Fruit fly (Drosophila melanogaster) Kc167 (cell line): ENCODE data around the gene CG17744.

Source experiments
- Myc ChIP-seq: fragments of >200 bp; optimal IDR thresholded peaks from 2 replicates; lab custom pipeline; 2017; ENCODE audit warnings: missing external identifiers
- Sin3A ChIP-seq: fragments of >200 bp; optimal IDR thresholded peaks from 2 replicates; lab custom pipeline; 2018; ENCODE audit warnings: missing external identifiers
- h ChIP-seq: fragments of >200 bp; optimal IDR thresholded peaks from 3 replicates; lab custom pipeline; 2018; ENCODE audit warnings: missing external identifiers
- insv ChIP-seq: fragments of >200 bp; optimal IDR thresholded peaks from 3 replicates; lab custom pipeline; 2018; ENCODE audit warnings: missing external identifiers
- psq ChIP-seq: fragments of >200 bp; optimal IDR thresholded peaks from 2 replicates; lab custom pipeline; 2017; ENCODE audit warnings: missing external identifiers
- ttk ChIP-seq: sonication (Bioruptor generic); optimal IDR thresholded peaks from 2 replicates; lab custom pipeline; 2017; ENCODE audit warnings: missing external identifiers

CG17744 gene

dm6 chr3L:6981823-6982222, 44.8 kb downstream of the CG17744 start:
- no peak for TF ChIP-seq insv (lab: Kevin White, UChicago)
- no peak for TF ChIP-seq ttk (lab: Kevin White, UChicago)
- TF ChIP-seq h = no peak
- no peak for TF ChIP-seq Sin3A (lab: Kevin White, UChicago)
- TF ChIP-seq psq (lab: Kevin White, UChicago) = no peak
- TF ChIP-seq Myc = no peak

DNA sequence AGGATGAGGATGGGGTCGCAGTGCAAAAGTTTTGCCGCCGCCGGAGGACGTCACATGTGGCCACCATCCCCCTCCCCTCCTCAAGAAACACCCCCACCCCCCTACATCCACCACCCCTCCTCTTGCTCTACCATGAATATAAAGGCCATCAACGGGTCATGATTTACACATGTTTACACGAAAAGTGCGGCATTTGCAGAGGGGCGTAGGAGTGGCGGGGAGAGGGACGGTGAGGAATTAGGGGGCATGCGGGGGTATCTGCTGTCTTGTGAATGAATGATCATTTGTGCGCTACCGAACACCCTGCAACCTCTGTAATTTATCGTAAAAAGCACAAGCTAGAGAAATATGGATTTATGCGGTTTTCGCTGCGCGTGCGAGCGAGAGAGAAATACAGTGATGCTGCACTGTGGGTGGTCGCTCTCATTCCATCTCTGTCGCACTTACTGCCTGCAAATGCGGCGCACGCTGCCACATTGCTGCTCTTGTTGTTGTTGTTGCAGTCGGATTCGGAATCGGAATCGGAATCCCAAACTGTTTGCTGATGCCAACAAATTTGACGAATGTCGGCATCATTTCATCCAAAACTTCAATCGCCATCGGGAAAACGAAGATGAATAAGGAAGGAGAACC, 45.4 kb downstream of the CG17744 start:
- TF ChIP-seq psq (lab: Kevin White, UChicago) (no peak), Myc (no peak), ttk (lab: Kevin White, UChicago) (no peak), insv (lab: Kevin White, UChicago) (no peak), Sin3A (lab: Kevin White, UChicago) (no peak), h (no peak)

DNA sequence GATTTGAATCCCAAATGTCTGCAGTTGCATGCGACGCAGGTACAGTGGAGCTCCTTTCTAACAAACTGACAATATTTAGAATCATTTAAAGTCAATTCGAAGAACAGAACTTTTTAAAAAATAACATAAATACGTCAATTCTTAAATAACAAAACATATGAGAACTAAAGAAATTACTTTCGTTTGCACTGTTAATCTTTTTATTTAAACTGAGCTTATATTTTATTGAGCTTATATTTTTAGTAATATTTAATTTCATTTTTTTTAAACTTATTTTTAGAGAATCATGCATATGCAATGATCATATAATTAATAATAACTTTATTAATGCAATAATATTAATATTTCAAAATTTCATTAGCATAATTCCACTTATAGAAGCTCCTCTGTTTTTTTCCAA, 46.0 kb downstream of the CG17744 start:
- no peak for TF ChIP-seq Myc
- no peak for TF ChIP-seq insv (lab: Kevin White, UChicago)
- TF ChIP-seq Sin3A (lab: Kevin White, UChicago) = no peak
- TF ChIP-seq h = no peak
- TF ChIP-seq psq (lab: Kevin White, UChicago) = no peak

DNA sequence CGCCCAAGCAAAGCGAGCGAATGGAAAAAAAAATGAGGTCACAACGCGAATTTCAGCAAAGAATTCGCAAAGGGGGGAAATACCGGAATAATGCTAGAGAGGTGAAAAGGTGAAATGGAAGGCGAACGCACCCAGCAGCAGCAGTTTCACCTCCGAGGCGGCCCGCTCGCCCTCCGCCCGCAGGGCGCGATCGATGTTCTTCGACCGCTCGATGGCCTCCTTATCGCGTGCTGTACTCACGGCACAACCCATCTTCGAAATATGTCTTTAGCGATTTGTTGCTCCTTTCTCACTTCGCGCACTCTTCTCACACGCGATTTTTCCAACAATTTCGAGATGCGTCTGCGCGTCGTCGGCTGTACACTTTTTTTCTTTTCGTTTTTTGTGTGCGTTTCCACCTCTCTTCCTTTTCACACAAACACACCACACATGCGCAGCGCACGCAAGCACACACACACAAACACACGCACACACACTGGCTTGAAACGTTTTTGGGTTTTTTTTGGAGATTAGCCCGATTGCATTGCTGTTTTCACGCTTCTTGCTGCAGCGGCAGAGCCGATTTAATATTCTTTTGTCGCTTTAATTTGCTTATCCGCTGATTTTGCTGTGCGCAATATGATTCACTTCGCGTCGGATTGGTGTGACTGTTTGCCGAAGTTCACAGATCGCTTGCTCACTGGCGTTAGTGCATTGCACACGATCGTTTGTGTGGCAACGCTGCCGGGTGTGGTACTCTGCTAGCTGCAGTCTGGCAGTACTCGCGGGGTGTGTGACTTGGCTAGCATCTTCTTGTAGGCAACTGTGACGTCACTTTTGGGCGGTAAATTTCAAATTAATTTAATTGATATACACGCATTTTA, 47.0 kb downstream of the CG17744 start, which contains the start of gene Galphai:
Galphai (minus strand) TSS at position 658 of the 863 bp plus-strand sequence.
- TF ChIP-seq ttk (lab: Kevin White, UChicago) = no peak

DNA sequence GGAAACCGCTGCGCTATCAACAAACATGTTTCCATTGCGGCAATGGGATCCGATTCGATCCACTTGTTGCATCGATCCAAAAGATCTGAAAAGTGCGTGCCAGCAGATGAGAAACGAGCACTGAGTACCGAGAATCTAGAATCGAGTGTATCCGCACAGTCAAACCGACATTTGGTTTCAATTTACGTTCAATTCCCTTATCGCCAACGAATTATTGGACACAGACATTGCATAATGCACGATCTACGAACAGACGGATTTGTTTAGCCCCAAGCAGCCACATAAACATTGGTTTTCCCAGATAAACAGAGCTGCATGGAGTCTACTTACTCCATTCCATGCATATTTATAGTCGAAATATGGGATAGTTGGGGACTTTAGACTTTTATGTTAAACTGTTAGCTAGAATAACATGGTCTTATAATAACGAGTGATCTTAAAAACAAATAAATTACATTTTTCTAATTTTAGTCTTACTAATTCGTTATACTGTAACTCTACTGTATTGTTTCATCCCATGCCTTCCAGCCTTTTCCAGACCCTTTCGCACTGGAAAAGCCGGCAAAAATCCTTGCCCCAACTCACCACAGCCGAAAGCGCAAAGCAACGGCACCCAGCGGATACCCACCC, 47.7 kb downstream of the CG17744 start:
- no peak for TF ChIP-seq h
- TF ChIP-seq psq (lab: Kevin White, UChicago) = no peak
- no peak for TF ChIP-seq ttk (lab: Kevin White, UChicago)
- TF ChIP-seq Myc = no peak
- TF ChIP-seq Sin3A (lab: Kevin White, UChicago) = no peak
- TF ChIP-seq insv (lab: Kevin White, UChicago) = no peak

DNA sequence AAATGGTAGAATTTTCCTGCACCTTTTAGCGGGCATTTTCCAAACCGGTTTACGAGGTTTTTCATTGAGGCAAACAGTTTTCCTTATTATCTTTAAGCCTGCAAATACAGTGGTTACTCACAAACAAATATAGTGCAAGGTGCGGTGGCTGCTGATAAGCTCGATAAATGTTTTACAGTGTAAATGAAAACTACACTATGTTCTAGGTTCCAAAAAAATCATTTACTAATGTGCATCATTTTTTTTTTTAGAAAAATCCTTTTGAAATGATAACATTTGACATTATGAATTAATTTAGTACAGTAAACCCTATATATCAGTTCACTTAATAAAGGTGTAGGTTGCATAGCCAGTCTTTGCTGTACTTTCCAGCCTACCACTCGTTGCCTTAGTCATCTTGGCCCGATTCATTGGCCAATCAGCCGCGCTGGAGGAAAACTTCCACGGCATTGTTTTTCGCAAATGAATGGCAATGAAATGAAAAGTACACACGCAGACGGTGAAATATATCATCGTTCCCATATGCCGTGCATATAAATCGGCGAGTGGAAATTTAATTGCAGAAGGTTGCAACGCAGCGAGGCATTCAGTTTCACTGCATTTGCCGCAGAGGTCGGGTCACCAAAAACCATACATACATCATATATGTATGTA, 48.4 kb downstream of the CG17744 start:
- TF ChIP-seq psq (lab: Kevin White, UChicago) (no peak), ttk (lab: Kevin White, UChicago) (no peak), insv (lab: Kevin White, UChicago) (no peak), h (no peak), Myc (no peak), Sin3A (lab: Kevin White, UChicago) (no peak)

dm6 chr3L:6977391-6977790, 49.2 kb downstream of the CG17744 start:
- no peak for TF ChIP-seq h
- TF ChIP-seq Myc = no peak
- no peak for TF ChIP-seq Sin3A (lab: Kevin White, UChicago)
- TF ChIP-seq ttk (lab: Kevin White, UChicago) = no peak
- no peak for TF ChIP-seq insv (lab: Kevin White, UChicago)
- no peak for TF ChIP-seq psq (lab: Kevin White, UChicago)

DNA sequence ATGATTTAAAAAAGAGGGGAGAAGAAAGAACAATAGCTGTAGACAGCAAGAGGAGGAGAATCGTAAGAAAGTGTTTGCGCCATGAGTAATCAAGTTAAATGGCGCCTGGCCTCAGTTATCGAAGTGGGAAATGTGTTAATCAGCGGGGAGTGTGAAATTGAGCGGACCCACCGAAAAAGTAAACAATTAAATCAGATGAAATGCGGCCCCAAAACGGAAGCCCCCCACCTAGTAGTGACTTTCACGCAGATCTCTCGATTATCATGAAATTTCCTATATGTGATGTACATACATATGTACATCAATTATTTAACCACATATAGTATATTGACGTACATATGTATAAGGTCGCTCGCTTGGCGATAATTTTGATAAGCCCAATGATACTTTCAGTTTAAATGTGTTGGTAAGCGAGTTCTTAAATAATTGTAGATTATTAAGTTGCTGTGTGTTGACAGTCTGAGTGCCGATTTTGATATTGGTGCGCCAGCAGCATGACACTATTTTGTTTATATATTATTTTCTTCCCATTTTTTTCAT, 49.9 kb downstream of the CG17744 start:
- TF ChIP-seq psq (lab: Kevin White, UChicago) (no peak), h (no peak)

DNA sequence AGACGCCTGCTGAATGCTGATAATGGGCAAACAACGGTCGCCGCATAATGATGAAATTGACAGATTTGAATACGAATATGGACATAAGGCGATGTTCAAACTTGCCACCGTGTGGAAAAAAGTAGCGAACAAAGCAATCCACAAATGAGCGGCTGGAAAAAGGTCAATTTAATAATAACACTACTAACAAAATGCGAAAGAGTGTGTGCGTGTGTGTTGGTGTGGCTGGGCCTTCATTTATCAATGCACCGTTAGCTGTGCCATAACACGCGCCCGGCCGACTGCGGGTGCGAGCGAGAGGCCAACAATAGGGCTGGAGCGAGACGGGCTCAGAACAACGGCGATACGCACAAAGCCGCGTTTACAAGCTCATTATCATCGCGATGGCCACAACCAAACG, 50.7 kb downstream of the CG17744 start:
- TF ChIP-seq psq (lab: Kevin White, UChicago) (no peak), ttk (lab: Kevin White, UChicago) (no peak)
